Fruit fly (Drosophila melanogaster) ovary, adult (tissue): ENCODE data around the gene Charon.

Experiments
- CG17801 ChIP-seq: fragments of 200-800 bp; optimal IDR thresholded peaks from 2 replicates; lab custom pipeline; 2019; ENCODE audit warnings: missing biosample characterization, mild to moderate bottlenecking, missing genetic modification characterization, moderate library complexity; ENCODE audit not compliant: partially characterized antibody

The Charon gene

dm6 chr2L:1172704-1173107 is at the start of gene Charon, which contains the start of gene CG4887:
Gene Charon, minus strand, starts transcription at chr2L:1172805.
Gene CG4887, plus strand, starts transcription at chr2L:1173009.
- TF ChIP-seq CG17801 (GFP tag; lab: Kevin White, UChicago) = peak; percentile 50

dm6 chr2L:1218993-1219392 is 46.4 kb upstream of the Charon start, which contains the start of gene CG42329:
Gene CG42329, plus strand, starts transcription at chr2L:1219293.
- no peak for TF ChIP-seq CG17801 (GFP tag; lab: Kevin White, UChicago)

- no peak for TF ChIP-seq CG17801 (GFP tag; lab: Kevin White, UChicago)
Measured at dm6 chr2L:1218475-1218874, 45.9 kb upstream of the Charon start.

- TF ChIP-seq CG17801 (GFP tag; lab: Kevin White, UChicago) = no peak
Measured at dm6 chr2L:1217892-1218473, 45.4 kb upstream of the Charon start.

dm6 chr2L:1217033-1217612 is 44.5 kb upstream of the Charon start:
- no peak for TF ChIP-seq CG17801 (GFP tag; lab: Kevin White, UChicago)

dm6 chr2L:1214465-1214864 is 41.9 kb upstream of the Charon start:
- no peak for TF ChIP-seq CG17801 (GFP tag; lab: Kevin White, UChicago)

- TF ChIP-seq CG17801 (GFP tag; lab: Kevin White, UChicago) = no peak
Measured at dm6 chr2L:1213587-1213986, 41.0 kb upstream of the Charon start.

- TF ChIP-seq CG17801 (GFP tag; lab: Kevin White, UChicago) = no peak
Measured at dm6 chr2L:1211528-1211927, 38.9 kb upstream of the Charon start.

- TF ChIP-seq CG17801 (GFP tag; lab: Kevin White, UChicago) = no peak
Measured at dm6 chr2L:1207432-1207831, 34.8 kb upstream of the Charon start.

- TF ChIP-seq CG17801 (GFP tag; lab: Kevin White, UChicago) = no peak
Measured at dm6 chr2L:1203915-1204314, 31.3 kb upstream of the Charon start, which contains the start of gene CG14342. Gene CG14342, plus strand, starts transcription at chr2L:1204215.

- TF ChIP-seq CG17801 (GFP tag; lab: Kevin White, UChicago) = no peak
Measured at dm6 chr2L:1202445-1202844, 29.8 kb upstream of the Charon start.

- no peak for TF ChIP-seq CG17801 (GFP tag; lab: Kevin White, UChicago)
Measured at dm6 chr2L:1201396-1201837, 28.8 kb upstream of the Charon start.

- no peak for TF ChIP-seq CG17801 (GFP tag; lab: Kevin White, UChicago)
Measured at dm6 chr2L:1199912-1200721, 27.5 kb upstream of the Charon start, which contains the start of the genes CG43349 and CG5011. Gene CG43349, plus strand, starts transcription at chr2L:1200205. Gene CG5011, plus strand, starts transcription at chr2L:1200671.

- no peak for TF ChIP-seq CG17801 (GFP tag; lab: Kevin White, UChicago)
Measured at dm6 chr2L:1199166-1199565, 26.6 kb upstream of the Charon start, which contains the start of the genes CG5139 and CG43348. Gene CG5139, minus strand, starts transcription at chr2L:1199266. Gene CG43348, plus strand, starts transcription at chr2L:1199412.
